Fruit fly (Drosophila melanogaster) whole organism, embryonic: Measurements from ENCODE around the gene amrt.

Experiments
- Aef1 ChIP-seq: fragments of 200-800 bp; sonication (Bioruptor generic); IDR thresholded peaks from 3 replicates; pipeline ENCODE4 v1.3.6; 2022; ENCODE audit warnings: missing biosample characterization, missing genetic modification characterization
- Antp ChIP-seq: fragments of 200-800 bp; sonication (Bioruptor generic); optimal IDR thresholded peaks from 3 replicates; lab custom pipeline; 2016; ENCODE audit warnings: missing biosample characterization, missing genetic modification characterization
- CG10565 ChIP-seq: fragments of 200-800 bp; sonication (Bioruptor generic); optimal IDR thresholded peaks from 3 replicates; lab custom pipeline; 2016; ENCODE audit warnings: missing biosample characterization, mild to moderate bottlenecking, missing genetic modification characterization
- CG10979 ChIP-seq: fragments of 200-800 bp; sonication (Bioruptor generic); optimal IDR thresholded peaks from 2 replicates; lab custom pipeline; 2018; ENCODE audit warnings: missing biosample characterization, mild to moderate bottlenecking, missing genetic modification characterization, moderate library complexity
- CG11398 ChIP-seq: fragments of 200-800 bp; sonication (Bioruptor generic); optimal IDR thresholded peaks from 2 replicates; lab custom pipeline; 2016; ENCODE audit warnings: missing biosample characterization, missing genetic modification characterization
- CG11504 ChIP-seq: fragments of 200-800 bp; sonication (Bioruptor generic); optimal IDR thresholded peaks from 3 replicates; lab custom pipeline; 2019; ENCODE audit warnings: missing biosample characterization, mild to moderate bottlenecking, missing genetic modification characterization, moderate library complexity
- CG12391 ChIP-seq: fragments of 200-800 bp; sonication (Bioruptor generic); optimal IDR thresholded peaks from 3 replicates; lab custom pipeline; 2018; ENCODE audit warnings: missing biosample characterization, mild to moderate bottlenecking, missing genetic modification characterization, moderate library complexity
- CG14050 ChIP-seq: fragments of 200-800 bp; sonication (Bioruptor generic); IDR thresholded peaks from 3 replicates; pipeline ENCODE4 v1.3.6; 2022; ENCODE audit warnings: missing biosample characterization, missing genetic modification characterization
- CG14667 ChIP-seq: fragments of 200-800 bp; sonication (Bioruptor generic); IDR thresholded peaks from 2 replicates; pipeline ENCODE4 v1.3.6; 2022; ENCODE audit warnings: missing biosample characterization, missing genetic modification characterization
- CG14860 ChIP-seq: fragments of 200-800 bp; sonication (Bioruptor generic); IDR thresholded peaks from 3 replicates; pipeline ENCODE4 v1.3.6; 2022; ENCODE audit warnings: missing biosample characterization, missing genetic modification characterization; ENCODE audit not compliant: partially characterized antibody
- CG16779 ChIP-seq: fragments of 200-800 bp; sonication (Bioruptor generic); IDR thresholded peaks from 2 replicates; pipeline ENCODE4 v1.3.6; 2022; ENCODE audit warnings: missing biosample characterization, missing genetic modification characterization
- CG18262 ChIP-seq: fragments of 200-800 bp; optimal IDR thresholded peaks from 3 replicates; lab custom pipeline; 2019; ENCODE audit warnings: missing biosample characterization, mild to moderate bottlenecking, missing genetic modification characterization, moderate library complexity
- CG1832 ChIP-seq: fragments of 200-800 bp; sonication (Bioruptor generic); optimal IDR thresholded peaks from 2 replicates; lab custom pipeline; 2017; ENCODE audit warnings: missing biosample characterization, mild to moderate bottlenecking, missing genetic modification characterization, inconsistent platforms
- CG18764 ChIP-seq: fragments of 200-800 bp; sonication (Bioruptor generic); optimal IDR thresholded peaks from 3 replicates; lab custom pipeline; 2016; ENCODE audit warnings: missing biosample characterization, missing genetic modification characterization
- CG2199 ChIP-seq: fragments of 200-800 bp; sonication (Bioruptor generic); IDR thresholded peaks from 3 replicates; pipeline ENCODE4 v1.3.6; 2022; ENCODE audit warnings: missing biosample characterization, missing genetic modification characterization
- CG30431 ChIP-seq: fragments of 200-800 bp; sonication (Bioruptor generic); optimal IDR thresholded peaks from 2 replicates; lab custom pipeline; 2017; ENCODE audit warnings: missing biosample characterization, missing genetic modification characterization
- CG31441 ChIP-seq: fragments of 200-800 bp; sonication (Bioruptor generic); IDR thresholded peaks from 2 replicates; pipeline ENCODE4 v1.3.6; 2022; ENCODE audit warnings: missing biosample characterization, missing genetic modification characterization
- CG32767 ChIP-seq: fragments of 200-800 bp; sonication (Bioruptor generic); IDR thresholded peaks from 2 replicates; pipeline ENCODE4 v1.3.6; 2022; ENCODE audit warnings: missing biosample characterization, missing genetic modification characterization
- CG3995 ChIP-seq: fragments of 200-800 bp; sonication (Bioruptor generic); optimal IDR thresholded peaks from 3 replicates; lab custom pipeline; 2016; ENCODE audit warnings: missing biosample characterization, missing genetic modification characterization
- CG4707 ChIP-seq: fragments of 200-800 bp; sonication (Bioruptor generic); optimal IDR thresholded peaks from 2 replicates; lab custom pipeline; 2018; ENCODE audit warnings: missing biosample characterization, mild to moderate bottlenecking, missing genetic modification characterization, moderate library complexity
- CG4854 ChIP-seq: fragments of 200-800 bp; sonication (Bioruptor generic); optimal IDR thresholded peaks from 2 replicates; lab custom pipeline; 2016; ENCODE audit warnings: missing biosample characterization, missing genetic modification characterization, inconsistent platforms
- CG8388 ChIP-seq: fragments of 200-800 bp; sonication (Bioruptor generic); optimal IDR thresholded peaks from 2 replicates; lab custom pipeline; 2019; ENCODE audit warnings: missing biosample characterization, mild to moderate bottlenecking, missing genetic modification characterization, moderate library complexity
- CG9437 ChIP-seq: fragments of 200-800 bp; sonication (Bioruptor generic); optimal IDR thresholded peaks from 2 replicates; lab custom pipeline; 2018; ENCODE audit warnings: missing biosample characterization, mild to moderate bottlenecking, missing genetic modification characterization
- CG9609 ChIP-seq: fragments of 200-800 bp; sonication (Bioruptor generic); optimal IDR thresholded peaks from 3 replicates; lab custom pipeline; 2016; ENCODE audit warnings: missing biosample characterization, missing genetic modification characterization
- Dad ChIP-seq: fragments of 200-800 bp; sonication (Bioruptor generic); optimal IDR thresholded peaks from 3 replicates; lab custom pipeline; 2016; ENCODE audit warnings: missing biosample characterization, missing genetic modification characterization
- Ets65A ChIP-seq: fragments of 200-800 bp; sonication (Bioruptor generic); peaks from one replicate; lab custom pipeline; 2016; ENCODE audit warnings: missing biosample characterization, missing genetic modification characterization
- Fer1 ChIP-seq: fragments of 200-800 bp; sonication (Bioruptor generic); optimal IDR thresholded peaks from 2 replicates; lab custom pipeline; 2017; ENCODE audit warnings: missing biosample characterization, mild to moderate bottlenecking, missing genetic modification characterization
- Hand ChIP-seq: fragments of 200-800 bp; sonication (Bioruptor generic); optimal IDR thresholded peaks from 2 replicates; lab custom pipeline; 2017; ENCODE audit warnings: mild to moderate bottlenecking, missing biosample characterization, missing genetic modification reagents, missing genetic modification characterization
- HmgZ ChIP-seq: fragments of 200-800 bp; sonication (Bioruptor generic); optimal IDR thresholded peaks from 2 replicates; lab custom pipeline; 2018; ENCODE audit warnings: missing biosample characterization, mild to moderate bottlenecking, missing genetic modification characterization
- PHDP ChIP-seq: fragments of 200-800 bp; sonication (Bioruptor generic); optimal IDR thresholded peaks from 3 replicates; lab custom pipeline; 2018; ENCODE audit warnings: missing biosample characterization, mild to moderate bottlenecking, missing genetic modification characterization, moderate library complexity
- Scr ChIP-seq: fragments of 200-800 bp; sonication (Bioruptor generic); IDR thresholded peaks from 2 replicates; pipeline ENCODE4 v1.3.6; 2022; ENCODE audit warnings: missing biosample characterization, missing genetic modification characterization; ENCODE audit not compliant: partially characterized antibody
- Side ChIP-seq: fragments of 200-800 bp; sonication (Bioruptor generic); optimal IDR thresholded peaks from 2 replicates; lab custom pipeline; 2016; ENCODE audit warnings: missing biosample characterization, missing genetic modification characterization
- Sry-δ ChIP-seq: fragments of 200-800 bp; sonication (Bioruptor generic); optimal IDR thresholded peaks from 2 replicates; lab custom pipeline; 2016; ENCODE audit warnings: missing biosample characterization, missing genetic modification characterization
- cas ChIP-seq: fragments of 200-800 bp; sonication (Bioruptor generic); IDR thresholded peaks from 2 replicates; pipeline ENCODE4 v1.3.6; 2022; ENCODE audit warnings: missing biosample characterization, missing genetic modification characterization
- chn ChIP-seq: fragments of 200-800 bp; sonication (Bioruptor generic); optimal IDR thresholded peaks from 2 replicates; lab custom pipeline; 2016; ENCODE audit warnings: missing biosample characterization, missing genetic modification characterization
- danr ChIP-seq: fragments of 200-800 bp; sonication (Bioruptor generic); IDR thresholded peaks from 2 replicates; pipeline ENCODE4 v1.3.6; 2022; ENCODE audit warnings: missing biosample characterization, missing genetic modification characterization
- dpn ChIP-seq, 2 experiments: fragments of 200-800 bp; sonication (Bioruptor generic); optimal IDR thresholded peaks; 3 replicates each; lab custom pipeline; 2016; ENCODE audit warnings: missing biosample characterization in 2 of 2, missing genetic modification characterization in 2 of 2
- ems ChIP-seq: fragments of 200-800 bp; sonication (Bioruptor generic); optimal IDR thresholded peaks from 3 replicates; lab custom pipeline; 2016; ENCODE audit warnings: missing biosample characterization, missing genetic modification characterization
- fd3F ChIP-seq: fragments of 200-800 bp; sonication (Bioruptor generic); optimal IDR thresholded peaks from 2 replicates; lab custom pipeline; 2018; ENCODE audit warnings: missing biosample characterization, mild to moderate bottlenecking, missing genetic modification characterization, moderate library complexity
- gro ChIP-seq: fragments of 200-800 bp; sonication (Bioruptor generic); optimal IDR thresholded peaks from 2 replicates; lab custom pipeline; 2016; ENCODE audit warnings: missing biosample characterization, missing genetic modification characterization
- her ChIP-seq: fragments of 200-800 bp; sonication (Bioruptor generic); optimal IDR thresholded peaks from 2 replicates; lab custom pipeline; 2016; ENCODE audit warnings: missing biosample characterization, missing genetic modification characterization
- kni ChIP-seq: fragments of 200-800 bp; sonication (Bioruptor generic); optimal IDR thresholded peaks from 3 replicates; lab custom pipeline; 2017; ENCODE audit warnings: mild to moderate bottlenecking, missing biosample characterization, missing genetic modification reagents, missing genetic modification characterization
- lilli ChIP-seq: fragments of 200-800 bp; sonication (Bioruptor generic); optimal IDR thresholded peaks from 3 replicates; lab custom pipeline; 2016; ENCODE audit warnings: missing biosample characterization, missing genetic modification characterization
- mirr ChIP-seq: fragments of 200-800 bp; sonication (Bioruptor generic); optimal IDR thresholded peaks from 3 replicates; lab custom pipeline; 2018; ENCODE audit warnings: missing biosample characterization, mild to moderate bottlenecking, missing genetic modification characterization
- sc ChIP-seq, 3 experiments: fragments of >200 bp in 2 of 3; fragments of 200-800 bp in 1 of 3; sonication (Bioruptor generic) in 1 of 3; optimal IDR thresholded peaks; 2 replicates in 2 of 3; 3 replicates in 1 of 3; lab custom pipeline; 2017; ENCODE audit warnings: mild to moderate bottlenecking in 1 of 3, missing biosample characterization in 1 of 3, missing genetic modification characterization in 1 of 3, missing genetic modification reagents in 1 of 3
- sqz ChIP-seq: fragments of 200-800 bp; sonication (Bioruptor generic); optimal IDR thresholded peaks from 3 replicates; lab custom pipeline; 2018; ENCODE audit warnings: missing biosample characterization, mild to moderate bottlenecking, missing genetic modification characterization
- sug ChIP-seq: fragments of 200-800 bp; optimal IDR thresholded peaks from 2 replicates; lab custom pipeline; 2019; ENCODE audit warnings: missing biosample characterization, mild to moderate bottlenecking, missing genetic modification characterization, moderate library complexity
- tgo ChIP-seq: fragments of 200-800 bp; sonication (Bioruptor generic); IDR thresholded peaks from 3 replicates; pipeline ENCODE4 v1.3.6; 2022; ENCODE audit warnings: missing biosample characterization, missing genetic modification characterization
- zf30C ChIP-seq: fragments of 200-800 bp; sonication (Bioruptor generic); optimal IDR thresholded peaks from 3 replicates; lab custom pipeline; 2018; ENCODE audit warnings: missing biosample characterization, mild to moderate bottlenecking, missing genetic modification characterization

Gene amrt

DNA sequence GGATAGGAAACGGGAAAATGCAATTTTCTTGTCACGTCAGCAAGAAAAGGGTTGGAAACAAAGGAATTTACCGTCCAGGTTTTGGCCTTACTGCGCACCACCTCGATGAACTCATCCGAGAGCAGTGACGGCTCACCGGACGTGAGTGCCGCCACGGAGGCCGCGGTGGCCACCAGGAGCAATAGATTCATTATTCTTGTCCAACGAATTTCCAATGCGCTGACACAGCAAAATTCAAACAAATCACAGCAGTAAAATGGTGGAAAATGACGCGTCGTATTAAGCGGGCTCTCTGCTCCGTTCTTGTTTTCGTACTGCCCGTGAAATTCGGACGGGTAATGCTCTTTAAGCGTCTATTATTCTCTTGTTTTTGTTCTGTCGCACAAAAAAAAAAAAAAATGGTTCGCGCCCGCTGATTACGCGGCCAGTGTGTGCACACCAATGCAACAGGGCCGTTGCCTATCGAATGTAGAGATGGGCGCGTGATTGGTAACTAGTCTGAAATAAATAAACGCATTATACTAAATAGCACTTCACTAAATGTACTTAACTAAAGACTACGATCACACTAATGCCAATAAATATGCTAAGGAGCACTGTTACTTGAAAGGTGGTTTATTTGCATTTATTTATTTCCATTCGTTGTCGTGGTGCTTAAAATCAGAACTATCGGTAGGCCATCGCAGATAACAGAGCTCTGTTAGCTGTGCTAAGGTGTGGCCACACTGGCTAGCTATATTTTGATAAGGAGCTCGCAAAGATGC is at the start of gene amrt, which contains the start of gene CtsB:
Gene amrt (plus strand): TSS at position 721 of the 764 bp plus-strand sequence.
Gene CtsB (minus strand): TSS at position 432 of the 764 bp plus-strand sequence.
- TF ChIP-seq Scr (GFP tag; lab: Robert Waterston, UW), result peak; percentile 89
- TF ChIP-seq danr (GFP tag; lab: Robert Waterston, UW), result no peak
- no peak for TF ChIP-seq CG10565 (GFP tag; lab: Kevin White, UChicago)
- peak; percentile 56 for TF ChIP-seq CG12391 (tag; lab: Kevin White, UChicago)
- peak; percentile 58 for TF ChIP-seq kni (GFP tag; lab: Kevin White, UChicago)
- TF ChIP-seq lilli (GFP tag; lab: Kevin White, UChicago), result peak; percentile 62
- TF ChIP-seq Aef1 (GFP tag; lab: Robert Waterston, UW), result peak; percentile 41; the same call in 2 of the 3 replicates
- peak; percentile 51 to 68 for TF ChIP-seq dpn (GFP tag; optimal IDR thresholded peaks at IDR 0.05; lab: Kevin White, UChicago)
- peak; percentile 38 for TF ChIP-seq CG10979 (tag; lab: Kevin White, UChicago)
- no peak for TF ChIP-seq CG2199 (GFP tag; lab: Robert Waterston, UW)
- TF ChIP-seq CG14050 (GFP tag; lab: Robert Waterston, UW), result no peak
- TF ChIP-seq HmgZ, result peak; percentile 46
- peak; percentile 51 for TF ChIP-seq Side (GFP tag; lab: Kevin White, UChicago)
- TF ChIP-seq mirr (GFP tag; lab: Kevin White, UChicago), result no peak
- peak; percentile 61 for TF ChIP-seq gro (GFP tag; lab: Kevin White, UChicago)
- TF ChIP-seq CG30431 (GFP tag; lab: Kevin White, UChicago), result no peak
- no peak for TF ChIP-seq zf30C
- peak; percentile 95 for TF ChIP-seq Ets65A
- TF ChIP-seq Antp (GFP tag; lab: Kevin White, UChicago), result peak; percentile 45
- TF ChIP-seq ems (GFP tag; lab: Kevin White, UChicago), result no peak
- TF ChIP-seq chn (GFP tag; lab: Kevin White, UChicago), result peak; percentile 31
- peak; percentile 93 for TF ChIP-seq sqz
- peak; percentile 66 for TF ChIP-seq sug (tag; lab: Kevin White, UChicago)
- TF ChIP-seq CG32767 (GFP tag; lab: Robert Waterston, UW), result no peak
- peak; percentile 29 for TF ChIP-seq CG18262 (tag; lab: Kevin White, UChicago)
- TF ChIP-seq sc (optimal IDR thresholded peaks at IDR 0.05; lab: Kevin White, UChicago), result no peak
- TF ChIP-seq sc (GFP tag; optimal IDR thresholded peaks at IDR 0.05; lab: Kevin White, UChicago), result no peak
- peak; percentile 60 for TF ChIP-seq Fer1 (GFP tag; lab: Kevin White, UChicago)
- no peak for TF ChIP-seq CG16779 (GFP tag; lab: Robert Waterston, UW)
- TF ChIP-seq PHDP (tag; lab: Kevin White, UChicago), result peak; percentile 24
- TF ChIP-seq Hand (GFP tag; lab: Kevin White, UChicago), result no peak
- no peak for TF ChIP-seq cas
- no peak for TF ChIP-seq CG18764 (GFP tag; lab: Kevin White, UChicago)
- TF ChIP-seq CG4854 (GFP tag; lab: Kevin White, UChicago), result peak; percentile 12
- peak; percentile 33; the same call in 1 of the 2 replicates for TF ChIP-seq CG31441 (GFP tag; lab: Robert Waterston, UW)
- TF ChIP-seq CG9609 (GFP tag; lab: Kevin White, UChicago), result peak; percentile 18
- peak; percentile 75 for TF ChIP-seq CG14860 (GFP tag; lab: Robert Waterston, UW)
- no peak for TF ChIP-seq CG14667 (GFP tag; lab: Robert Waterston, UW)
- peak; percentile 52 for TF ChIP-seq CG11398 (GFP tag; lab: Kevin White, UChicago)
- 0 out of 3 replicates have a peak, but pooled peaks have one; percentile 28 for TF ChIP-seq tgo (GFP tag; lab: Robert Waterston, UW)
- TF ChIP-seq CG3995, result peak; percentile 43
- peak; percentile 12 for TF ChIP-seq CG9437
- peak; percentile 37 for TF ChIP-seq her (GFP tag; lab: Kevin White, UChicago)
- TF ChIP-seq CG1832 (GFP tag; lab: Kevin White, UChicago), result no peak
- peak; percentile 12 for TF ChIP-seq CG8388 (GFP tag; lab: Kevin White, UChicago)
- no peak for TF ChIP-seq CG11504 (tag; lab: Kevin White, UChicago)
- peak; percentile 93 for TF ChIP-seq Sry-δ
- no peak for TF ChIP-seq CG4707 (GFP tag; lab: Kevin White, UChicago)
- TF ChIP-seq fd3F (GFP tag; lab: Kevin White, UChicago), result no peak
- peak; percentile 39 for TF ChIP-seq Dad (GFP tag; lab: Kevin White, UChicago)
